Worm (Caenorhabditis elegans) whole organism, L3 larva: ENCODE data around the gene unc-51.

Source experiments
- nhr-25 ChIP-seq: sonication (generic microtip); optimal IDR thresholded peaks from 2 replicates; lab custom pipeline; 2017; ENCODE audit warnings: missing biosample characterization, missing genetic modification characterization
- pha-4 ChIP-seq: fragments of 150-350 bp; optimal IDR thresholded peaks from 2 replicates; lab custom pipeline; 2014; ENCODE audit warnings: missing biosample characterization, missing genetic modification reagents, missing genetic modification characterization
- pqm-1 ChIP-seq: fragments of 150-350 bp; optimal IDR thresholded peaks from 2 replicates; lab custom pipeline; 2017; ENCODE audit warnings: missing biosample characterization, missing genetic modification characterization, inconsistent platforms
- skn-1 ChIP-seq: fragments of 150-350 bp; optimal IDR thresholded peaks from 2 replicates; lab custom pipeline; 2014; ENCODE audit warnings: missing biosample characterization, missing genetic modification characterization
- snpc-4 ChIP-seq: fragments of 150-350 bp; optimal IDR thresholded peaks from 2 replicates; lab custom pipeline; 2014; ENCODE audit warnings: missing biosample characterization, missing genetic modification characterization
- unc-39 ChIP-seq: sonication (generic microtip); optimal IDR thresholded peaks from 4 replicates; lab custom pipeline; 2017; ENCODE audit warnings: missing biosample characterization, missing genetic modification characterization

- TF ChIP-seq nhr-25 (no peak), pqm-1 (tag; lab: Kevin White, UChicago) (no peak), skn-1 (tag; lab: Kevin White, UChicago) (no peak), pha-4 (tag; lab: Kevin White, UChicago) (no peak), snpc-4 (tag; lab: Kevin White, UChicago) (no peak), unc-39 (no peak)
Measured at ce11 chrV:19987684-19988083, 16.6 kb downstream of the unc-51 start, which contains the start of gene sri-67.
